Fruit fly (Drosophila melanogaster) whole organism, pupa: Measurements from ENCODE around the gene CG8191.

Experiments
- CG13204 ChIP-seq: fragments of 200-800 bp; sonication (Bioruptor generic); optimal IDR thresholded peaks from 2 replicates; lab custom pipeline; 2018; ENCODE audit warnings: missing biosample characterization, mild to moderate bottlenecking, missing genetic modification characterization, moderate library complexity
- CG14655 ChIP-seq: fragments of 200-800 bp; sonication (Bioruptor generic); optimal IDR thresholded peaks from 3 replicates; lab custom pipeline; 2017; ENCODE audit warnings: mild to moderate bottlenecking, missing biosample characterization, missing genetic modification reagents, missing genetic modification characterization
- CG32121 ChIP-seq: fragments of 200-800 bp; sonication (Bioruptor generic); IDR thresholded peaks from 2 replicates; pipeline ENCODE4 v1.3.6; 2022; ENCODE audit warnings: missing biosample characterization, missing genetic modification characterization
- CG8159 ChIP-seq: fragments of 200-800 bp; sonication (Bioruptor generic); optimal IDR thresholded peaks from 3 replicates; lab custom pipeline; 2018; ENCODE audit warnings: missing biosample characterization, mild to moderate bottlenecking, missing genetic modification characterization, moderate library complexity
- CG8301 ChIP-seq: fragments of 200-800 bp; sonication (Bioruptor generic); optimal IDR thresholded peaks from 2 replicates; lab custom pipeline; 2018; ENCODE audit warnings: missing biosample characterization, mild to moderate bottlenecking, missing genetic modification characterization
- CG9948 ChIP-seq: fragments of 200-800 bp; sonication (Bioruptor generic); optimal IDR thresholded peaks from 2 replicates; lab custom pipeline; 2018; ENCODE audit warnings: missing biosample characterization, mild to moderate bottlenecking, missing genetic modification characterization, moderate library complexity
- D1 ChIP-seq: fragments of 200-800 bp; sonication (Bioruptor generic); optimal IDR thresholded peaks from 2 replicates; lab custom pipeline; 2018; ENCODE audit warnings: missing biosample characterization, mild to moderate bottlenecking, missing genetic modification characterization, moderate library complexity
- Pif1A ChIP-seq: fragments of 200-800 bp; sonication (Bioruptor generic); optimal IDR thresholded peaks from 3 replicates; lab custom pipeline; 2016; ENCODE audit warnings: missing biosample characterization, missing genetic modification characterization
- fd96Ca ChIP-seq: fragments of 200-800 bp; sonication (Bioruptor generic); IDR thresholded peaks from 3 replicates; pipeline ENCODE4 v1.3.6; 2022; ENCODE audit warnings: missing biosample characterization, missing genetic modification characterization
- rn ChIP-seq: fragments of 200-800 bp; sonication (Bioruptor generic); IDR thresholded peaks from 2 replicates; pipeline ENCODE4 v1.3.6; 2022; ENCODE audit warnings: missing biosample characterization, missing genetic modification characterization

DNA sequence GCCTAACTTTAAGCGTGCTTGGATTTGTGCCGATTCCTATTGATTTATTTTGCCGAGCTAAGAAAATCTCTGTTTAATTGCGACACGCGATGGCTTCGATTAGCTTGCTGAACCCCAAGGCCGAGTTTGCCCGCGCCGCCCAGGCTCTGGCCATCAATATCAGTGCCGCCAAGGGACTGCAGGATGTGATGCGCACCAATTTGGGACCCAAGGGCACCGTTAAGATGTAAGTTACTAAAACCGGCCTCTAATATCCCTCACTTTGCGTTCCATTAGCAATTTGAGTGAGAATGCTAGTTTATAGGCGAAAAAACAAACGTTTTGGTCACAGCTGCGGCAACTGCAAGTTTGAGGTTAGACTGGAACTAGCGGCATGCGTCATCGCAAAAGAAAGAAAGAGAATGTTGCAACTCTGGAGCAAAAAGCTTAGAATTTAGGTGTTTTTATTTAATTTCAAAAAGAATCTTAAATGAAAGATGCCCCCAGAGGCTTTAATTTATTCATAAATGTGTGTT, 14.8 kb downstream of the CG8191 start:
- TF ChIP-seq CG8159 (tag; lab: Kevin White, UChicago) = no peak
- TF ChIP-seq CG32121 (GFP tag; lab: Robert Waterston, UW) = no peak
- no peak for TF ChIP-seq D1 (tag; lab: Kevin White, UChicago)
- no peak for TF ChIP-seq Pif1A (GFP tag; lab: Kevin White, UChicago)
- TF ChIP-seq fd96Ca = no peak
- TF ChIP-seq CG9948 (tag; lab: Kevin White, UChicago) = no peak
- TF ChIP-seq CG8301 (tag; lab: Kevin White, UChicago) = no peak
- TF ChIP-seq CG14655 (GFP tag; lab: Kevin White, UChicago) = no peak
- TF ChIP-seq CG13204 = no peak
- TF ChIP-seq rn (GFP tag; lab: Robert Waterston, UW) = no peak
